Worm (Caenorhabditis elegans): ENCODE measurements around the gene dpy-31.

Gene dpy-31

ce11 chrIII:7229687-7230086 lies 27.7 kb downstream of the dpy-31 start, which contains the start of gene R151.8:
TSS of gene R151.8 (minus strand) at chrIII:7229787.
- TF ChIP-seq atf-7 (tag; optimal IDR thresholded peaks at IDR 0.05) (no peak), rcor-1 (GFP tag; IDR thresholded peaks at IDR 0.05) (no peak), lag-1 (GFP tag; IDR thresholded peaks at IDR 0.05) (no peak), Y67H2A.10 (GFP tag; conservative IDR thresholded peaks at IDR 0.05) (no peak), F55B11.4 (tag; optimal IDR thresholded peaks at IDR 0.05; ENCODE audit: borderline replicate concordance, insufficient read depth) (no peak), ceh-40 (GFP tag; IDR thresholded peaks at IDR 0.05) (no peak), Y95B8A.8 (GFP tag; IDR thresholded peaks at IDR 0.05) (no peak), D2030.7 (GFP tag; IDR thresholded peaks at IDR 0.05) (no peak), cebp-2 (GFP tag; IDR thresholded peaks at IDR 0.05) (no peak), aptf-2 (GFP tag; conservative IDR thresholded peaks at IDR 0.05) (no peak), efl-1 (GFP tag; optimal IDR thresholded peaks at IDR 0.05) (no peak), lin-40 (tag; optimal IDR thresholded peaks at IDR 0.05) (no peak), ztf-18 (tag; optimal IDR thresholded peaks at IDR 0.05) (no peak), xnd-1 (tag; optimal IDR thresholded peaks at IDR 0.05) (no peak), hrde-1 (tag; optimal IDR thresholded peaks at IDR 0.05; ENCODE audit: borderline replicate concordance) (no peak), tlf-1 (GFP tag; optimal IDR thresholded peaks at IDR 0.05) (no peak), B0261.1 (tag; optimal IDR thresholded peaks at IDR 0.05) (no peak), C17E4.6 (GFP tag; IDR thresholded peaks at IDR 0.05) (no peak), aptf-3 (GFP tag; IDR thresholded peaks at IDR 0.05) (no peak)

- TF ChIP-seq ama-1 (optimal IDR thresholded peaks at IDR 0.05) = no peak
- no peak for TF ChIP-seq ama-1 (GFP tag; optimal IDR thresholded peaks at IDR 0.05)
- no peak for TF ChIP-seq egl-44 (GFP tag; IDR thresholded peaks at IDR 0.05)
- no peak for TF ChIP-seq rpc-1 (optimal IDR thresholded peaks at IDR 0.05)
- TF ChIP-seq rpc-1 (tag; optimal IDR thresholded peaks at IDR 0.05) = no peak
- TF ChIP-seq gei-17 (GFP tag; optimal IDR thresholded peaks at IDR 0.05) = no peak
- TF ChIP-seq efl-1 (GFP tag; optimal IDR thresholded peaks at IDR 0.05) = no peak
- no peak for TF ChIP-seq zim-3 (tag; optimal IDR thresholded peaks at IDR 0.05)
- TF ChIP-seq B0261.1 (tag; optimal IDR thresholded peaks at IDR 0.05) = no peak
- TF ChIP-seq lag-1 (GFP tag; IDR thresholded peaks at IDR 0.05) = no peak
- no peak for TF ChIP-seq egl-18 (GFP tag; IDR thresholded peaks at IDR 0.05)
- TF ChIP-seq F23B12.7 (tag; optimal IDR thresholded peaks at IDR 0.05; ENCODE audit: insufficient read depth) = no peak
Observed at ce11 chrIII:7230841-7231240, 28.8 kb downstream of the dpy-31 start, which contains the start of gene R151.10. TSS of gene R151.10 (minus strand) at chrIII:7230941.

ce11 chrIII:7232782-7233181 lies 30.8 kb downstream of the dpy-31 start, which contains the start of gene adr-2:
TSS of gene adr-2 (minus strand) at chrIII:7232882.
- TF ChIP-seq ztf-18 (tag; optimal IDR thresholded peaks at IDR 0.05) (peak; percentile 10), hrde-1 (tag; optimal IDR thresholded peaks at IDR 0.05; ENCODE audit: borderline replicate concordance) (no peak)

ce11 chrIII:7234148-7234547 lies 32.1 kb downstream of the dpy-31 start, which contains the start of gene ndus-8:
TSS of gene ndus-8 (minus strand) at chrIII:7234202.
- TF ChIP-seq zfh-2 (GFP tag; conservative IDR thresholded peaks at IDR 0.05) (no peak), aptf-3 (GFP tag; IDR thresholded peaks at IDR 0.05) (no peak), mel-28 (tag; optimal IDR thresholded peaks at IDR 0.05; ENCODE audit: borderline replicate concordance) (no peak), repo-1 (tag; optimal IDR thresholded peaks at IDR 0.05) (no peak), ZK185.1 (tag; optimal IDR thresholded peaks at IDR 0.05; ENCODE audit: poor library complexity, severe bottlenecking) (peak; percentile 5), B0336.3 (GFP tag; IDR thresholded peaks at IDR 0.05) (no peak), lsy-27 (tag; optimal IDR thresholded peaks at IDR 0.05; ENCODE audit: borderline replicate concordance, insufficient read depth) (no peak), F57C9.4 (tag; optimal IDR thresholded peaks at IDR 0.05) (no peak), Y95B8A.8 (GFP tag; IDR thresholded peaks at IDR 0.05) (no peak), attf-6 (GFP tag; IDR thresholded peaks at IDR 0.05) (no peak), ccch-3 (GFP tag; optimal IDR thresholded peaks at IDR 0.05) (no peak), chd-7 (tag; optimal IDR thresholded peaks at IDR 0.05) (no peak), nhr-120 (GFP tag; IDR thresholded peaks at IDR 0.05) (no peak), snpc-3.4 (tag; optimal IDR thresholded peaks at IDR 0.05) (peak; percentile 50), tbx-9 (tag; optimal IDR thresholded peaks at IDR 0.05; ENCODE audit: borderline replicate concordance) (no peak), madf-8 (GFP tag; conservative IDR thresholded peaks at IDR 0.05) (no peak), attf-5 (GFP tag; optimal IDR thresholded peaks at IDR 0.05) (no peak), madf-6 (GFP tag; IDR thresholded peaks at IDR 0.05) (peak; percentile 54; the same call in 1 of the 2 replicates), F23B12.7 (tag; optimal IDR thresholded peaks at IDR 0.05; ENCODE audit: insufficient read depth) (peak; percentile 12), ztf-22 (GFP tag; optimal IDR thresholded peaks at IDR 0.05) (no peak)
